Worm (Caenorhabditis elegans): Measurements from ENCODE around the gene ZC250.2.

- TF ChIP-seq unc-62 (GFP tag; optimal IDR thresholded peaks at IDR 0.05) (no peak), lsy-2 (tag; optimal IDR thresholded peaks at IDR 0.05) (no peak), ztf-11 (tag; optimal IDR thresholded peaks at IDR 0.05) (no peak), flh-1 (GFP tag; optimal IDR thresholded peaks at IDR 0.05) (no peak), sptf-1 (tag; optimal IDR thresholded peaks at IDR 0.05) (no peak), bed-3 (GFP tag; optimal IDR thresholded peaks at IDR 0.05) (no peak)
Measured at ce11 chrV:5788650-5789049, 3.5 kb upstream of the ZC250.2 start.
